Worm (Caenorhabditis elegans) whole organism, L4/young adult: ENCODE measurements around the gene str-226.

Experiments
- W03F9.2 ChIP-seq: fragments of 150-350 bp; optimal IDR thresholded peaks from 2 replicates; lab custom pipeline; 2014; ENCODE audit warnings: missing biosample characterization, missing genetic modification characterization
- dao-5 ChIP-seq: sonication (generic microtip); optimal IDR thresholded peaks from 2 replicates; lab custom pipeline; 2016; ENCODE audit warnings: missing genotype, missing genetic modification characterization, moderate library complexity, missing compliant biosample characterization
- him-1 ChIP-seq: sonication (generic microtip); optimal IDR thresholded peaks from 2 replicates; lab custom pipeline; 2016; ENCODE audit warnings: missing genotype, missing genetic modification reagents, missing genetic modification characterization, missing compliant biosample characterization

The str-226 gene

DNA sequence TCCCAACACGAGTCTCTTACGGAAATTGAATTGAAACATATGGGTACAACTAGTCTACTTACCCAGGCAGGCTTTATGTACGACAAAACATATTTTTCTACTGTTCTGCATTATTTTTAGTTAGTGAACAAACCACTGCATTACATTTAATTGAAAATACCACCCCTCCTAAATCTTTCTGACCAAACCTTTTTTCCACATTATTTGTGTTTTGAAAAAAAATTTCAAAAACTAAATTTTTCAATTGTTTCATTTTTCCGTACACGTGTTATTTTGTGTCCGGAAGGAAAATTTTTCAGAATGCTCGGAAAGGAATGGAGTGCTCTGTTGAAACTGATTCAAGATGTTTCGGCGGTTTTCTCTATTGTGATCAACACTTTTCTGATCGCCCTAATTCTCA, at the start of gene str-226:
Gene str-226 (plus strand): TSS at position 301 of the 400 bp plus-strand sequence.
- TF ChIP-seq W03F9.2 (tag; lab: Kevin White, UChicago) (no peak), him-1 (tag; lab: Kevin White, UChicago) (no peak), dao-5 (tag; lab: Kevin White, UChicago) (no peak)

DNA sequence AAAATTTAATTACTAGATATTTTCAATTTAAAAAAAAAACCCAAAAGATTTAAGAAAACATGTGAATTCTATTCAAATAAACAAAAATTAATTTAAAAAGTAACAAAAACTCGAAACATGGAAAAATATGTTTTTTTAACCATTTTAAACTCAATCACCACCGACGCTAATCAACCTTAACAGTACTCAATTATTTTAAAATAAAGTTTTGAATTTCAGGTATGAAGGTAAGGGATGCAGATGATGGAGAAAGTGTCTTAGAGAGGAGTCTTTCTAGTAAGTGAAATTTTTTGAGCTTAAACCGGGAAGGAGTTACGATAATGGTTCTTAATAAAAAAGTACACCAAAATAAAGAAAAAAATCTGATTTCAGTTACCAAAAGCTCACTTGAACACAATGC, 49.0 kb upstream of the str-226 start, which contains the start of gene slc-28.1:
Gene slc-28.1 (plus strand): TSS at position 301 of the 400 bp plus-strand sequence.
- no peak for TF ChIP-seq him-1 (tag; lab: Kevin White, UChicago)
- TF ChIP-seq dao-5 (tag; lab: Kevin White, UChicago), result no peak
- TF ChIP-seq W03F9.2 (tag; lab: Kevin White, UChicago), result no peak

DNA sequence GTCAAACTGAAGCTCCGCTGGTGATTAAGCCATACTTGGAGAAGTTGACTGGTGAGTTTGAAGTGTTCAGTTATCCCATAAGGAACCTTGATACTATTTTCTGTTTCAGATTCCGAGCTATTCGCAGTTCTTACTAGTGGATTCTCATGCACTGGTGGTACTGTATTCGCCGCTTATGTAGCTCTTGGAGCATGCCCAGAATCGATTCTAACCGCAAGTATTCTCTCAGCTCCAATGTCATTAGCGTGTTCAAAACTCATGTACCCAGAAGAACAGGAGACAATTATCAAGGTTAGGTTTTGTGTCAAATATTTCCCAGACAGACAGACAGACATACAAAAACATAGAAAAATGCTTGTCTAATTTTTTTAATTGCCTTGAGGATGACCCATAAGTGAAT, 47.6 kb upstream of the str-226 start:
- TF ChIP-seq W03F9.2 (tag; lab: Kevin White, UChicago) (no peak), dao-5 (tag; lab: Kevin White, UChicago) (no peak), him-1 (tag; lab: Kevin White, UChicago) (no peak)

DNA sequence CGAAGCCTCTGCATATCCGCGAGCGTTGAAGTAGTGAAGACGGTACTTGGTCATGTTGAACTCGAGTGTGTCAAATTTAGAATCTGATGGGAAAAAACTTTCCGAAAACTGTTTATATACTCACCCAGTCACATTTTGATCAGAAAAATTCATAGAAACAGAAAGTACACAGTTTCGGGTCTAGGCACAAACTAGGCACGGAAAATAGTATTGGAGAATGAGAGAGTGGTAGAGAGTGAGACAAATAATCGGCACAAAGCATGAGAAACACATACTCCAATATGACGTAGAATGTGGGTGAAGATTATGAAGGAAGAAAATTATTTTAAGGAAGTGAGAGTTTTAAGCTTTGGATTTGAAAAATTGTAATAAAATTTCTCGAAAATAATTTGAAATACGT, 44.0 kb upstream of the str-226 start, which contains the start of gene gst-33:
Gene gst-33 (minus strand): TSS at position 127 of the 400 bp plus-strand sequence.
- TF ChIP-seq him-1 (tag; lab: Kevin White, UChicago) (no peak), W03F9.2 (tag; lab: Kevin White, UChicago) (no peak), dao-5 (tag; lab: Kevin White, UChicago) (no peak)

DNA sequence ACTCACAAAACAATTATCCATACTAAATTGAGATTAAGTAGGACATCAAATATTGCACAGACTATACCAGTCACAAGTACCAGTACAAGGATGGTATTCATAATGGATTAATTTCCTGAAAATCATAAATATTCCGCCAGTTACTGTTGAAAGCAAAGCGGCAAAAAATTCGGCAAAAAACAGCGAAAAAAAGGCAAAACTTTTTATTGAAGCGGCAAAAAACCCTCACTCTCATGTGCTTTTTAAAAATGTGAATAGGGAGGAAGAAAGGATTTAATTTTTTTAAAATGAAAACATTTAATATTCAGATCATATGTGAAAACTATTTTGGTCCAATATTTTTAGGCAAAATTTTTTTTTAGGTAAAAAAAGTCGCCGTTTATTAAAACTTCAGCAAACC, 41.7 kb upstream of the str-226 start, which contains the start of gene srbc-29:
Gene srbc-29 (minus strand): TSS at position 101 of the 400 bp plus-strand sequence.
- no peak for TF ChIP-seq W03F9.2 (tag; lab: Kevin White, UChicago)

DNA sequence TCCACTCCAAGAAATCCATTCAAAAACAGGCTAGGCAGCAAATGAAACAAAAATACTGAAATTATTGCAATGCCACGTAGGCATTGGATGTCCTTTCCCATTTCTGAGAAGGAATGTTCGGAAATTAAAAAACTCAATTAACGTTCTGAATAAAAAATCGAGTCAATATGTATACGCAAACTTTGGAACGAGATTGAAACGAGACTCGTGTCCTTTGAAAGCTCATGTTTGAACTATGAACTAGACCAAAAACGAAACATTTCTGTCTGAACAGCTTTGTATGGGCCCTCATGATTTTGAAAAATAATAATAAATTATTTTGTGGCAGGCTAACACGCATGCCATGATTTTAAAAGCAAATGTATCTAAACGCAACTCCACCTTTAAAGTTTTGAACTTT, 37.5 kb upstream of the str-226 start, which contains the start of gene oac-2:
Gene oac-2 (minus strand): TSS at position 101 of the 400 bp plus-strand sequence.
- TF ChIP-seq dao-5 (tag; lab: Kevin White, UChicago) (no peak), W03F9.2 (tag; lab: Kevin White, UChicago) (no peak), him-1 (tag; lab: Kevin White, UChicago) (no peak)

DNA sequence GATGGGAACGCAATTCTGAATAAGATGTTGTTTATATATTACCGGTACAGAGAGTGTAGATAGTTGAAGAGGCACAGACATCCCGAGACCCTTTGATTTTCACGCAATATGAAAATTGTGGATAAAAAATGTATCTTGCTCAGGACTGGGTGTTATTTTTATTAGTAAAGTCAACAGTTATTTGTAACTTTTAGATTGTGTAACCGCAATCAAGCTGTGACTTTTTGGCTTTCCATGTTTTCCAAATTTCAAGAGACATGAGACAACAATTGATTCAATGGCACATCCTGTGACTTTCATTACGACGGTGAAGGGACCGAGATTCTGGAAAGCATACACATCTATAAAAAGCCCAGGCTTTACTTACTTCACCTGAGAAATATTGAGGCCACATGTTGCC, 36.3 kb upstream of the str-226 start:
- no peak for TF ChIP-seq W03F9.2 (tag; lab: Kevin White, UChicago)
- TF ChIP-seq dao-5 (tag; lab: Kevin White, UChicago), result no peak
- TF ChIP-seq him-1 (tag; lab: Kevin White, UChicago), result no peak

- TF ChIP-seq him-1 (tag; lab: Kevin White, UChicago) (no peak), W03F9.2 (tag; lab: Kevin White, UChicago) (no peak), dao-5 (tag; lab: Kevin White, UChicago) (no peak)
These were observed 35.0 kb upstream of the str-226 start, which contains the start of gene srbc-31 for ce11 chrV:3477496-3477895. TSS of gene srbc-31 (minus strand) at chrV:3477596.

ce11 chrV:3480346-3480745, 32.1 kb upstream of the str-226 start, which contains the start of gene srbc-30:
TSS of gene srbc-30 (minus strand) at chrV:3480446.
- TF ChIP-seq him-1 (tag; lab: Kevin White, UChicago), result no peak
- no peak for TF ChIP-seq dao-5 (tag; lab: Kevin White, UChicago)
- no peak for TF ChIP-seq W03F9.2 (tag; lab: Kevin White, UChicago)

DNA sequence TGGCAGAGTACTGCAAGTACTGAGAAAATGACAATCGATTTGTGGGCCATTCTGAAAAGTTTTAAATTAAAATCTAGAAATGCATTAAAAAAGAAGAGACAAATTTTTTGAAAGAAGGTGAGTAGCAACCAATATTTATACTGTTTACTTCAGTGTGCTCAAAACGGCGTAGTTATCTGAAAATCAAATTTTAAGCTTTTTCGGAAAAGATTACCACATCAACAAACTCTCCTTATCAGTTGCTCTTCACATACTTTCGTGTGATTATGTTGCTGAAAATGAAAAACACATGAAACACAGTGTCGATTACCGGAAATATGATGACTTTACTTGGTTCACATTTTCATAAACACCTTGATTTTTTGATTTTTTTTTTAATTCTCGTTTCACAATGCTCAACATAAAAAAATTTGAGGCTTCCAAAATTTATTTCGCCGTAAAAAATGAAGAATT, 29.9 kb upstream of the str-226 start, which contains the start of gene lys-7:
Gene lys-7 (minus strand): TSS at position 51 of the 453 bp plus-strand sequence.
- TF ChIP-seq him-1 (tag; lab: Kevin White, UChicago) (no peak), W03F9.2 (tag; lab: Kevin White, UChicago) (no peak), dao-5 (tag; lab: Kevin White, UChicago) (no peak)

DNA sequence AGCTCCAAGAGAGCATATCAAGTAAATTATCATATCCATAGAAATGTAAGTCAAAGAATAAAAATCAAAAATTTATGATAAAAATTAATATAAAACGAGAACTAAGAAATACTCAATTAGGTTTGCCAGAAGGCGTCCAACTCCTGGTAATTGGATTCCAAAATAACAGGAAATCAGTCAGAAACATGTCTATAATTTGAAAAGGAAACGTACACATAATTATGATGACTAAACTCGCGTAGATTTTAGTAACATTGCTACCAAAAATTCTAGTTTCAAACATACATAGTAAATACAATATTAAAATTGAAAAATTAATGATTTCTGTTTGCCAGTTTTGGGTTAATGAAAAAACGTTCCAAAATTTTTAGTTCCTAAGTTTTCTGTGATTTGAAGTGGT, 27.8 kb upstream of the str-226 start, which contains the start of gene srbc-33:
Gene srbc-33 (minus strand): TSS at position 101 of the 400 bp plus-strand sequence.
- TF ChIP-seq W03F9.2 (tag; lab: Kevin White, UChicago) (no peak), him-1 (tag; lab: Kevin White, UChicago) (no peak), dao-5 (tag; lab: Kevin White, UChicago) (no peak)

DNA sequence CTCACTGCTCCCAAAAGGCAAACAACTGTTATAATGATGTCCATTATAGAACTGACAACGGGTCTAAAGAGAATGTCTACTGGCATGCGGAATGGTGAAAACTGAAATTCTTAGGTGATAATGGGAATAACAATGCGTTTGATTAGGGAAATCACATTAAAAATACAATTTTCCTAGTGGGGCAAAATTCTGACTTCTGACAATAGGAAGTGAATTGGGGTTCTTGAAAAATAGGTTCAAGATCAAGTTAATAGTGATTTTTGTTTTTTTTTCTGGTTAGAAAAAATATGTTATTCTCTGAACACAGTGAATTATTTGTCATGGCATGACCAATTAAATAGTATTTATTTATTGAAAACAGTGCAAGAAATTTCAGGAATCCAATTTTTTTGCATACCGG, 25.6 kb upstream of the str-226 start, which contains the start of gene srbc-32:
Gene srbc-32 (minus strand): TSS at position 101 of the 400 bp plus-strand sequence.
- TF ChIP-seq dao-5 (tag; lab: Kevin White, UChicago) (no peak), W03F9.2 (tag; lab: Kevin White, UChicago) (no peak), him-1 (tag; lab: Kevin White, UChicago) (no peak)

ce11 chrV:3490435-3490834, 22.0 kb upstream of the str-226 start, which contains the start of gene srbc-36:
TSS of gene srbc-36 (minus strand) at chrV:3490535.
- TF ChIP-seq W03F9.2 (tag; lab: Kevin White, UChicago) (no peak), dao-5 (tag; lab: Kevin White, UChicago) (no peak), him-1 (tag; lab: Kevin White, UChicago) (no peak)

DNA sequence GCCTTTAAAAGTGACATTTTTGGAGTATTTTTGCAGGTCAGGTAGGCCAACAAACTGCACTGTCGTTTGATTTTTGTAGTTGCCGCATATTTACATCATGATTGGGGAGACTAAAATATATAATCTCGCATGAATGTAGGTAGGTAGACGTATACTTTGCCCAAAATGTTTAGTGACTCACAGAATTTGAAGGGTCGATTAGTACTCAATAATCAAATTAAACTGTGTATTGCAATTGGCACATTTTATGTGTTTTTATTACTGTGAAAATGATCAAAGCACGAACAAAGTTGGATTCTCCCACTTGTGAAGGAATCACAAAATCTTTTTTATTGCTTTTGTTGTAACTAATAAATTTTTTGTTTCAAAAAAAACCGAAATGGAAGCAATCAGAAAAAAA, 15.6 kb upstream of the str-226 start, which contains the start of gene C07G3.15:
Gene C07G3.15 (minus strand): TSS at position 101 of the 400 bp plus-strand sequence.
- TF ChIP-seq him-1 (tag; lab: Kevin White, UChicago) (no peak), dao-5 (tag; lab: Kevin White, UChicago) (no peak), W03F9.2 (tag; lab: Kevin White, UChicago) (no peak)
